Fruit fly (Drosophila melanogaster) whole organism: ENCODE data around the gene tadr.

Experiments used
- EcR ChIP-seq, 2 experiments: fragments of >200 bp; optimal IDR thresholded peaks; 2 replicates each; lab custom pipeline; 2017; ENCODE audit warnings: missing biosample characterization in 2 of 2, missing genetic modification characterization in 2 of 2, missing genetic modification reagents in 2 of 2
- pan ChIP-seq: fragments of >200 bp; optimal IDR thresholded peaks from 2 replicates; lab custom pipeline; 2017
- psq ChIP-seq: fragments of >200 bp; optimal IDR thresholded peaks from 2 replicates; lab custom pipeline; 2017
- usp ChIP-seq: fragments of >200 bp; optimal IDR thresholded peaks from 2 replicates; lab custom pipeline; 2017; ENCODE audit warnings: missing biosample characterization, missing genetic modification characterization, mixed read lengths

- TF ChIP-seq EcR (GFP tag; optimal IDR thresholded peaks at IDR 0.05; lab: Kevin White, UChicago), result no peak
- no peak for TF ChIP-seq psq (lab: Kevin White, UChicago)
- TF ChIP-seq pan, result no peak
- TF ChIP-seq usp, result no peak
These were observed 1.9 kb upstream of the tadr start for dm6 chr2L:21073300-21073699.
